Fruit fly (Drosophila melanogaster): ENCODE results near the gene Ilp8.

The Ilp8 gene

dm6 chr3L:16981114-16981648 lies 50.7 kb downstream of the Ilp8 start (continued):
- TF ChIP-seq Bgb (GFP tag; IDR thresholded peaks at IDR 0.05; ENCODE audit: partially characterized antibody) (peak; percentile 16; the same call in 1 of the 2 replicates), HLH3B (GFP tag; IDR thresholded peaks at IDR 0.05) (no peak), CG9609 (GFP tag; optimal IDR thresholded peaks at IDR 0.05) (no peak), cwo (GFP tag; optimal IDR thresholded peaks at IDR 0.05) (peak; percentile 38), bigmax (GFP tag; optimal IDR thresholded peaks at IDR 0.05) (no peak), mld (GFP tag; IDR thresholded peaks at IDR 0.05; ENCODE audit: partially characterized antibody) (no peak), sr (GFP tag; IDR thresholded peaks at IDR 0.05) (no peak), dysf (GFP tag; IDR thresholded peaks at IDR 0.05) (no peak), CG6175 (GFP tag; IDR thresholded peaks at IDR 0.05) (peak; percentile 75), caup (GFP tag; optimal IDR thresholded peaks at IDR 0.05; ENCODE audit: severe bottlenecking) (peak; percentile 28), row (GFP tag; IDR thresholded peaks at IDR 0.05) (no peak), CoRest (tag; optimal IDR thresholded peaks at IDR 0.05) (no peak), cas (GFP tag; IDR thresholded peaks at IDR 0.05) (no peak), knrl (GFP tag; IDR thresholded peaks at IDR 0.05; ENCODE audit: partially characterized antibody) (no peak), Atf6 (GFP tag; IDR thresholded peaks at IDR 0.05) (no peak), pzg (GFP tag; optimal IDR thresholded peaks at IDR 0.05) (no peak), CG11085 (GFP tag; IDR thresholded peaks at IDR 0.05) (peak; percentile 6; the same call in 1 of the 2 replicates), CG10274 (GFP tag; optimal IDR thresholded peaks at IDR 0.05) (no peak), CG3995 (GFP tag; optimal IDR thresholded peaks at IDR 0.05) (no peak), shn (GFP tag; optimal IDR thresholded peaks at IDR 0.05) (no peak), sna (GFP tag; IDR thresholded peaks at IDR 0.05; ENCODE audit: partially characterized antibody) (no peak), Bteb2 (GFP tag; optimal IDR thresholded peaks at IDR 0.05) (no peak), CG17912 (GFP tag; optimal IDR thresholded peaks at IDR 0.05) (no peak), gsb (GFP tag; IDR thresholded peaks at IDR 0.05) (no peak), Mes4 (GFP tag; optimal IDR thresholded peaks at IDR 0.05) (no peak), prd (optimal IDR thresholded peaks at IDR 0.05) (no peak), prd (GFP tag; IDR thresholded peaks at IDR 0.05) (no peak), grn (GFP tag; optimal IDR thresholded peaks at IDR 0.05) (peak; percentile 72), CG1602 (GFP tag; optimal IDR thresholded peaks at IDR 0.05) (no peak), Doc3 (GFP tag; IDR thresholded peaks at IDR 0.05; ENCODE audit: partially characterized antibody) (0 out of 3 replicates have a peak, but pooled peaks have one; percentile 26), Aef1 (GFP tag; IDR thresholded peaks at IDR 0.05) (no peak), lab (GFP tag; optimal IDR thresholded peaks at IDR 0.05) (peak; percentile 64), CG6813 (GFP tag; optimal IDR thresholded peaks at IDR 0.05) (no peak), ftz-f1 (GFP tag; optimal IDR thresholded peaks at IDR 0.05) (peak; percentile 3), BtbVII (GFP tag; optimal IDR thresholded peaks at IDR 0.05) (peak; percentile 29), h (optimal IDR thresholded peaks at IDR 0.05) (no peak), CG11456 (GFP tag; IDR thresholded peaks at IDR 0.05) (no peak)
